Fruit fly (Drosophila melanogaster) whole organism, embryonic: ENCODE results near the gene CG16985.

Experiments used
- Aef1 ChIP-seq: fragments of 200-800 bp; sonication (Bioruptor generic); IDR thresholded peaks from 3 replicates; pipeline ENCODE4 v1.3.6; 2022; ENCODE audit warnings: missing biosample characterization, missing genetic modification characterization
- C15 ChIP-seq: fragments of 200-800 bp; sonication (Bioruptor generic); IDR thresholded peaks from 3 replicates; pipeline ENCODE4 v1.3.6; 2022; ENCODE audit warnings: missing biosample characterization, missing genetic modification characterization
- CG10267 ChIP-seq: fragments of 200-800 bp; sonication (Bioruptor generic); optimal IDR thresholded peaks from 2 replicates; lab custom pipeline; 2018; ENCODE audit warnings: missing biosample characterization, mild to moderate bottlenecking, missing genetic modification characterization, moderate library complexity
- CG12219 ChIP-seq: fragments of 200-800 bp; sonication (Bioruptor generic); optimal IDR thresholded peaks from 3 replicates; lab custom pipeline; 2018; ENCODE audit warnings: missing biosample characterization, mild to moderate bottlenecking, missing genetic modification characterization
- CG12769 ChIP-seq: fragments of 200-800 bp; sonication (Bioruptor generic); optimal IDR thresholded peaks from 2 replicates; lab custom pipeline; 2019; ENCODE audit warnings: missing biosample characterization, mild to moderate bottlenecking, missing genetic modification characterization, moderate library complexity
- CG13123 ChIP-seq: fragments of 200-800 bp; sonication (Bioruptor generic); optimal IDR thresholded peaks from 2 replicates; lab custom pipeline; 2016; ENCODE audit warnings: missing biosample characterization, missing genetic modification characterization
- CG13424 ChIP-seq: fragments of 200-800 bp; sonication (Bioruptor generic); optimal IDR thresholded peaks from 2 replicates; lab custom pipeline; 2019; ENCODE audit warnings: missing biosample characterization, mild to moderate bottlenecking, missing genetic modification characterization, moderate library complexity
- CG13624 ChIP-seq: fragments of 200-800 bp; sonication (Bioruptor generic); optimal IDR thresholded peaks from 2 replicates; lab custom pipeline; 2016; ENCODE audit warnings: missing biosample characterization, missing genetic modification characterization
- CG14441 ChIP-seq: fragments of 200-800 bp; sonication (Bioruptor generic); IDR thresholded peaks from 2 replicates; pipeline ENCODE4 v1.3.6; 2022; ENCODE audit warnings: missing biosample characterization, missing genetic modification characterization
- CG15011 ChIP-seq: fragments of 200-800 bp; sonication (Bioruptor generic); optimal IDR thresholded peaks from 3 replicates; lab custom pipeline; 2018; ENCODE audit warnings: missing biosample characterization, mild to moderate bottlenecking, missing genetic modification characterization
- CG15514 ChIP-seq: fragments of 200-800 bp; sonication (Bioruptor generic); optimal IDR thresholded peaks from 3 replicates; lab custom pipeline; 2017; ENCODE audit warnings: missing biosample characterization, missing genetic modification characterization, mild to moderate bottlenecking, moderate library complexity, missing genetic modification reagents
- CG17359 ChIP-seq: fragments of 200-800 bp; sonication (Bioruptor generic); optimal IDR thresholded peaks from 3 replicates; lab custom pipeline; 2018; ENCODE audit warnings: missing biosample characterization, mild to moderate bottlenecking, missing genetic modification characterization, moderate library complexity
- CG17385 ChIP-seq: fragments of 200-800 bp; sonication (Bioruptor generic); optimal IDR thresholded peaks from 3 replicates; lab custom pipeline; 2018; ENCODE audit warnings: missing biosample characterization, mild to moderate bottlenecking, missing genetic modification characterization
- CG2116 ChIP-seq: fragments of 200-800 bp; sonication (Bioruptor generic); optimal IDR thresholded peaks from 3 replicates; lab custom pipeline; 2018; ENCODE audit warnings: missing biosample characterization, mild to moderate bottlenecking, missing genetic modification characterization
- CG2120 ChIP-seq: fragments of 200-800 bp; sonication (Bioruptor generic); optimal IDR thresholded peaks from 3 replicates; lab custom pipeline; 2016; ENCODE audit warnings: missing biosample characterization, missing genetic modification characterization
- CG33557 ChIP-seq: fragments of 200-800 bp; sonication (Bioruptor generic); optimal IDR thresholded peaks from 2 replicates; lab custom pipeline; 2019; ENCODE audit warnings: missing biosample characterization, mild to moderate bottlenecking, missing genetic modification characterization, moderate library complexity
- CG3726 ChIP-seq: fragments of 200-800 bp; sonication (Bioruptor generic); IDR thresholded peaks from 3 replicates; pipeline ENCODE4, ENCODE4 v1.3.6; 2022; ENCODE audit warnings: missing biosample characterization, missing genetic modification characterization
- CG42726 ChIP-seq: fragments of 200-800 bp; sonication (Bioruptor generic); IDR thresholded peaks from 2 replicates; pipeline ENCODE4 v1.3.6; 2022; ENCODE audit warnings: missing biosample characterization, missing genetic modification characterization; ENCODE audit not compliant: partially characterized antibody
- CG4328 ChIP-seq: fragments of 200-800 bp; sonication (Bioruptor generic); optimal IDR thresholded peaks from 3 replicates; lab custom pipeline; 2017; ENCODE audit warnings: missing biosample characterization, missing genetic modification reagents, missing genetic modification characterization
- CG4360 ChIP-seq: fragments of 200-800 bp; sonication (Bioruptor generic); IDR thresholded peaks from 2 replicates; pipeline ENCODE4 v1.3.6; 2022; ENCODE audit warnings: missing biosample characterization, missing genetic modification characterization
- CG6272 ChIP-seq: fragments of 200-800 bp; sonication (Bioruptor generic); IDR thresholded peaks from 2 replicates; pipeline ENCODE4 v1.3.6; 2022; ENCODE audit warnings: missing biosample characterization, missing genetic modification characterization
- CG6765 ChIP-seq: fragments of 200-800 bp; sonication (Bioruptor generic); optimal IDR thresholded peaks from 3 replicates; lab custom pipeline; 2017; ENCODE audit warnings: missing biosample characterization, mild to moderate bottlenecking, missing genetic modification characterization
- CG6813 ChIP-seq: fragments of 200-800 bp; sonication (Bioruptor generic); optimal IDR thresholded peaks from 2 replicates; lab custom pipeline; 2017; ENCODE audit warnings: missing biosample characterization, missing genetic modification characterization, mild to moderate bottlenecking, moderate library complexity, missing genetic modification reagents
- CG6854 ChIP-seq: fragments of 200-800 bp; sonication (Bioruptor generic); optimal IDR thresholded peaks from 3 replicates; lab custom pipeline; 2017; ENCODE audit warnings: missing biosample characterization, mild to moderate bottlenecking, missing genetic modification characterization
- CG8765 ChIP-seq: fragments of 200-800 bp; sonication (Bioruptor generic); IDR thresholded peaks from 2 replicates; pipeline ENCODE4 v1.3.6; 2022; ENCODE audit warnings: missing biosample characterization, missing genetic modification characterization
- CG8944 ChIP-seq: fragments of 200-800 bp; sonication (Bioruptor generic); optimal IDR thresholded peaks from 3 replicates; lab custom pipeline; 2016; ENCODE audit warnings: missing biosample characterization, missing genetic modification characterization
- CG9437 ChIP-seq: fragments of 200-800 bp; sonication (Bioruptor generic); optimal IDR thresholded peaks from 2 replicates; lab custom pipeline; 2018; ENCODE audit warnings: missing biosample characterization, mild to moderate bottlenecking, missing genetic modification characterization
- CG9817 ChIP-seq: fragments of 200-800 bp; sonication (Bioruptor generic); optimal IDR thresholded peaks from 2 replicates; lab custom pipeline; 2018; ENCODE audit warnings: missing biosample characterization, mild to moderate bottlenecking, missing genetic modification characterization, moderate library complexity
- Deaf1 ChIP-seq: fragments of 200-800 bp; optimal IDR thresholded peaks from 3 replicates; lab custom pipeline; 2019; ENCODE audit warnings: missing biosample characterization, mild to moderate bottlenecking, missing genetic modification characterization, moderate library complexity
- Dll ChIP-seq: fragments of 200-800 bp; sonication (Bioruptor generic); IDR thresholded peaks from 4 replicates; pipeline ENCODE4 v1.3.6; 2022; ENCODE audit warnings: missing biosample characterization, missing genetic modification characterization; ENCODE audit not compliant: partially characterized antibody
- Dref ChIP-seq: fragments of 200-800 bp; sonication (Bioruptor generic); IDR thresholded peaks from 2 replicates; pipeline ENCODE4 v1.3.6; 2022; ENCODE audit warnings: missing biosample characterization, missing genetic modification characterization
- HmgZ ChIP-seq: fragments of 200-800 bp; sonication (Bioruptor generic); optimal IDR thresholded peaks from 2 replicates; lab custom pipeline; 2018; ENCODE audit warnings: missing biosample characterization, mild to moderate bottlenecking, missing genetic modification characterization
- PHDP ChIP-seq: fragments of 200-800 bp; sonication (Bioruptor generic); optimal IDR thresholded peaks from 3 replicates; lab custom pipeline; 2018; ENCODE audit warnings: missing biosample characterization, mild to moderate bottlenecking, missing genetic modification characterization, moderate library complexity
- Rx ChIP-seq: fragments of 200-800 bp; sonication (Bioruptor generic); IDR thresholded peaks from 2 replicates; pipeline ENCODE4 v1.3.6; 2022; ENCODE audit warnings: missing biosample characterization, missing genetic modification characterization
- Ssrp ChIP-seq: fragments of 200-800 bp; sonication (Bioruptor generic); optimal IDR thresholded peaks from 2 replicates; lab custom pipeline; 2018; ENCODE audit warnings: missing biosample characterization, mild to moderate bottlenecking, missing genetic modification characterization, moderate library complexity
- YL-1 ChIP-seq: fragments of 200-800 bp; sonication (Bioruptor generic); optimal IDR thresholded peaks from 3 replicates; lab custom pipeline; 2017; ENCODE audit warnings: missing biosample characterization, mild to moderate bottlenecking, missing genetic modification characterization
- bigmax ChIP-seq: fragments of 200-800 bp; sonication (Bioruptor generic); optimal IDR thresholded peaks from 2 replicates; lab custom pipeline; 2018; ENCODE audit warnings: missing biosample characterization, mild to moderate bottlenecking, missing genetic modification characterization
- da ChIP-seq: fragments of 200-800 bp; sonication (Bioruptor generic); optimal IDR thresholded peaks from 2 replicates; lab custom pipeline; 2016; ENCODE audit warnings: missing biosample characterization, missing genetic modification characterization
- disco-r ChIP-seq: fragments of 200-800 bp; sonication (Bioruptor generic); optimal IDR thresholded peaks from 2 replicates; lab custom pipeline; 2016; ENCODE audit warnings: missing biosample characterization, missing genetic modification characterization
- dm ChIP-seq: fragments of 200-800 bp; sonication (Bioruptor generic); optimal IDR thresholded peaks from 3 replicates; lab custom pipeline; 2016; ENCODE audit warnings: missing biosample characterization, missing genetic modification characterization
- emc ChIP-seq: fragments of 200-800 bp; sonication (Bioruptor generic); optimal IDR thresholded peaks from 2 replicates; lab custom pipeline; 2016; ENCODE audit warnings: missing biosample characterization, missing genetic modification characterization
- en ChIP-seq: fragments of 200-800 bp; sonication (Bioruptor generic); optimal IDR thresholded peaks from 2 replicates; lab custom pipeline; 2016; ENCODE audit warnings: missing biosample characterization, missing genetic modification characterization
- fd3F ChIP-seq: fragments of 200-800 bp; sonication (Bioruptor generic); optimal IDR thresholded peaks from 2 replicates; lab custom pipeline; 2018; ENCODE audit warnings: missing biosample characterization, mild to moderate bottlenecking, missing genetic modification characterization, moderate library complexity
- fd64A ChIP-seq: fragments of 200-800 bp; sonication (Bioruptor generic); optimal IDR thresholded peaks from 3 replicates; lab custom pipeline; 2018; ENCODE audit warnings: missing biosample characterization, mild to moderate bottlenecking, missing genetic modification characterization
- ham ChIP-seq: fragments of 200-800 bp; sonication (Bioruptor generic); IDR thresholded peaks from 2 replicates; pipeline ENCODE4 v1.3.6; 2022; ENCODE audit warnings: missing biosample characterization, missing genetic modification characterization
- kah ChIP-seq: fragments of 200-800 bp; sonication (Bioruptor generic); optimal IDR thresholded peaks from 2 replicates; lab custom pipeline; 2018; ENCODE audit warnings: missing biosample characterization, mild to moderate bottlenecking, missing genetic modification characterization
- maf-S ChIP-seq: fragments of 200-800 bp; sonication (Bioruptor generic); optimal IDR thresholded peaks from 2 replicates; lab custom pipeline; 2016; ENCODE audit warnings: missing biosample characterization, missing genetic modification characterization
- org-1 ChIP-seq: fragments of 200-800 bp; sonication (Bioruptor generic); optimal IDR thresholded peaks from 2 replicates; lab custom pipeline; 2017; ENCODE audit warnings: missing biosample characterization, missing genetic modification characterization
- pfk ChIP-seq: fragments of 200-800 bp; sonication (Bioruptor generic); optimal IDR thresholded peaks from 2 replicates; lab custom pipeline; 2018; ENCODE audit warnings: missing biosample characterization, mild to moderate bottlenecking, missing genetic modification characterization, moderate library complexity
- phol ChIP-seq: fragments of 200-800 bp; sonication (Bioruptor generic); optimal IDR thresholded peaks from 3 replicates; lab custom pipeline; 2018; ENCODE audit warnings: missing biosample characterization, mild to moderate bottlenecking, missing genetic modification characterization, moderate library complexity

CG16985 gene

DNA sequence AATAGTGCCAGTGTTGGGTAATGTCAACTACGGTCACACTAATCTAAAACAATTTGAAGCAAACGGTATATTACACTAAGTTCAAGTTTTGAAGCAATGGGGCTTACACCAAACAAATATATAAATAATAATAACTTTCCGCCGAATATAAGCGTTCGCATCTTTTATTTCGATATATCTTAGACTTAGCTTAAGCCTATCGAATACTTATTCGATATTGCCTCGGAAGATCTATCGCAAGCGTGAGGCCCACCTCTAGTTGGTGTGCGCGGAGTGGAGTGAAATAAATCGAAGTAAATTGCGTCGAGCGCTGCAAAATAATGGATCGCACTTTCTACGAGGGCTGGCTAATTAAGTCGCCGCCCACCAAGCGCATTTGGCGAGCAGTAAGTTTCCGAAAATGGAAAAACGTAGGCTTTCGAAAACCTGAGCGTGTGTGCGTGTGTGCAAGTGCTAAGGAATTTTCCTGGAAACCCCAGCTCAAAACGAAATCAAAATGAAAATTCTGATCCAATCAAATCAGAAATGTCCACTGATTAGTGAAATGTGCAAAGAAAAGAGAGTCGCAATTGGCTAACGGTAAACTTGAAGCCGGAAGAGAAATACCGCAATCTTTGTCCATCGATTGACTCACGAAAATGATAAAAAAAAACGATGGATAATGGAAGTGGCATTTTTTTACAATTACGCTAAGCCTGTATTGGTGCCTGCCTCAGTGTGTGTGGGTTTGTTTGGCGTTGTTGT is 9.8 kb upstream of the CG16985 start, which contains the start of gene dos (continued):
- TF ChIP-seq phol (tag; lab: Kevin White, UChicago) (peak; percentile 76), CG17359 (peak; percentile 22), CG9817 (tag; lab: Kevin White, UChicago) (peak; percentile 40), CG17385 (GFP tag; lab: Kevin White, UChicago) (peak; percentile 46), CG6765 (no peak), Rx (GFP tag; lab: Robert Waterston, UW) (no peak), da (no peak), maf-S (GFP tag; lab: Kevin White, UChicago) (peak; percentile 13), kah (GFP tag; lab: Kevin White, UChicago) (no peak), en (GFP tag; lab: Kevin White, UChicago) (no peak), Ssrp (peak; percentile 15), YL-1 (GFP tag; lab: Kevin White, UChicago) (peak; percentile 78), Aef1 (GFP tag; lab: Robert Waterston, UW) (no peak), CG6854 (no peak), fd64A (GFP tag; lab: Kevin White, UChicago) (no peak), CG15011 (GFP tag; lab: Kevin White, UChicago) (no peak), CG13624 (GFP tag; lab: Kevin White, UChicago) (peak; percentile 45), bigmax (GFP tag; lab: Kevin White, UChicago) (no peak), pfk (GFP tag; lab: Kevin White, UChicago) (no peak), CG2120 (GFP tag; lab: Kevin White, UChicago) (peak; percentile 70), CG14441 (GFP tag; lab: Robert Waterston, UW) (no peak), CG4328 (GFP tag; lab: Kevin White, UChicago) (peak; percentile 8), CG12219 (GFP tag; lab: Kevin White, UChicago) (no peak), CG33557 (GFP tag; lab: Kevin White, UChicago) (peak; percentile 48), org-1 (GFP tag; lab: Kevin White, UChicago) (no peak), CG12769 (tag; lab: Kevin White, UChicago) (no peak), CG8765 (GFP tag; lab: Robert Waterston, UW) (no peak), Dref (peak; percentile 87), fd3F (peak; percentile 6), CG13123 (peak; percentile 22), CG3726 (GFP tag; lab: Robert Waterston, UW) (no peak), HmgZ (tag; lab: Kevin White, UChicago) (peak; percentile 58), disco-r (no peak), PHDP (peak; percentile 47), CG6272 (GFP tag; lab: Robert Waterston, UW) (no peak), CG8944 (GFP tag; lab: Kevin White, UChicago) (peak; percentile 17), ham (GFP tag; lab: Robert Waterston, UW) (no peak), CG10267 (tag; lab: Kevin White, UChicago) (peak; percentile 100), emc (no peak), CG42726 (GFP tag; lab: Robert Waterston, UW) (peak; percentile 79), CG6813 (no peak), CG15514 (GFP tag; lab: Kevin White, UChicago) (peak; percentile 76), CG2116 (peak; percentile 94), CG9437 (no peak), CG13424 (peak; percentile 42), CG4360 (GFP tag; lab: Robert Waterston, UW) (no peak), C15 (GFP tag; lab: Robert Waterston, UW) (no peak), Deaf1 (tag; lab: Kevin White, UChicago) (peak; percentile 1), Dll (peak; percentile 86), dm (GFP tag; lab: Kevin White, UChicago) (peak; percentile 34)
